Worm (Caenorhabditis elegans): Measurements from ENCODE around the gene srx-95.

The srx-95 gene

ce11 chrII:6741428-6741827 is 13.1 kb downstream of the srx-95 start, which contains the start of gene exos-8 (continued):
- TF ChIP-seq F55B11.4 (tag; optimal IDR thresholded peaks at IDR 0.05; ENCODE audit: borderline replicate concordance, insufficient read depth), result no peak
- no peak for TF ChIP-seq F39B2.1 (GFP tag; IDR thresholded peaks at IDR 0.05)
- no peak for TF ChIP-seq T07F8.4 (tag; optimal IDR thresholded peaks at IDR 0.05)
- no peak for TF ChIP-seq mes-4 (tag; optimal IDR thresholded peaks at IDR 0.05)
- no peak for TF ChIP-seq lin-35 (GFP tag; optimal IDR thresholded peaks at IDR 0.05)
- TF ChIP-seq chd-7 (tag; optimal IDR thresholded peaks at IDR 0.05), result no peak
- TF ChIP-seq hsf-1 (GFP tag; IDR thresholded peaks at IDR 0.05), result no peak
- TF ChIP-seq Y95B8A.8 (GFP tag; IDR thresholded peaks at IDR 0.05), result no peak
- TF ChIP-seq snpc-1.3 (tag; optimal IDR thresholded peaks at IDR 0.05; ENCODE audit: insufficient read depth), result no peak
- TF ChIP-seq cebp-2 (GFP tag; IDR thresholded peaks at IDR 0.05), result no peak
- TF ChIP-seq hrde-1 (tag; optimal IDR thresholded peaks at IDR 0.05; ENCODE audit: borderline replicate concordance), result no peak
- peak; percentile 64; the same call in 1 of the 2 replicates for TF ChIP-seq bed-2 (GFP tag; IDR thresholded peaks at IDR 0.05)
- 0 out of 2 replicates have a peak, but pooled peaks have one; percentile 15 for TF ChIP-seq madf-3 (GFP tag; IDR thresholded peaks at IDR 0.05)
- TF ChIP-seq unc-130 (GFP tag; optimal IDR thresholded peaks at IDR 0.05), result peak; percentile 71
- no peak for TF ChIP-seq unc-62 (GFP tag; optimal IDR thresholded peaks at IDR 0.05)
- TF ChIP-seq K12H6.12 (tag; optimal IDR thresholded peaks at IDR 0.05), result peak; percentile 32
- peak; percentile 65 for TF ChIP-seq attf-3 (GFP tag; conservative IDR thresholded peaks at IDR 0.05)
- TF ChIP-seq nhr-120 (GFP tag; IDR thresholded peaks at IDR 0.05), result no peak
- TF ChIP-seq Y53G8AR.9 (GFP tag; conservative IDR thresholded peaks at IDR 0.05), result no peak
- peak; percentile 65 for TF ChIP-seq efl-1 (GFP tag; optimal IDR thresholded peaks at IDR 0.05)
- peak; percentile 87 for TF ChIP-seq attf-5 (GFP tag; optimal IDR thresholded peaks at IDR 0.05)
- TF ChIP-seq C06A6.2 (GFP tag; conservative IDR thresholded peaks at IDR 0.05), result no peak
- TF ChIP-seq sdz-38 (tag; optimal IDR thresholded peaks at IDR 0.05), result no peak
- TF ChIP-seq F10E7.11 (tag; optimal IDR thresholded peaks at IDR 0.05), result no peak
- no peak for TF ChIP-seq atf-7 (tag; optimal IDR thresholded peaks at IDR 0.05)
- TF ChIP-seq Y79H2A.3 (GFP tag; conservative IDR thresholded peaks at IDR 0.05), result no peak
- no peak for TF ChIP-seq F37B4.10 (GFP tag; IDR thresholded peaks at IDR 0.05)
- TF ChIP-seq him-1 (tag; optimal IDR thresholded peaks at IDR 0.05), result peak; percentile 12
- no peak for TF ChIP-seq egrh-3 (GFP tag; IDR thresholded peaks at IDR 0.05)
- no peak for TF ChIP-seq lin-40 (tag; optimal IDR thresholded peaks at IDR 0.05)
- no peak for TF ChIP-seq nhr-179 (tag; optimal IDR thresholded peaks at IDR 0.05)
- TF ChIP-seq snpc-3.4 (tag; optimal IDR thresholded peaks at IDR 0.05), result no peak
- TF ChIP-seq sptf-2 (GFP tag; optimal IDR thresholded peaks at IDR 0.05), result no peak
- no peak for TF ChIP-seq rcor-1 (GFP tag; IDR thresholded peaks at IDR 0.05)
- TF ChIP-seq F22D6.2 (tag; optimal IDR thresholded peaks at IDR 0.05), result no peak
- no peak for TF ChIP-seq bed-1 (GFP tag; IDR thresholded peaks at IDR 0.05)
- TF ChIP-seq zim-3 (tag; optimal IDR thresholded peaks at IDR 0.05), result no peak
- peak; percentile 86 for TF ChIP-seq F23B12.7 (tag; optimal IDR thresholded peaks at IDR 0.05; ENCODE audit: insufficient read depth)
- no peak for TF ChIP-seq ztf-28 (GFP tag; IDR thresholded peaks at IDR 0.05)
- no peak for TF ChIP-seq pbrm-1 (GFP tag; IDR thresholded peaks at IDR 0.05)
- no peak for TF ChIP-seq nfya-2 (GFP tag; IDR thresholded peaks at IDR 0.05)
- no peak for TF ChIP-seq snpc-1.1 (tag; optimal IDR thresholded peaks at IDR 0.05; ENCODE audit: insufficient read depth)
- no peak for TF ChIP-seq ceh-40 (GFP tag; IDR thresholded peaks at IDR 0.05)
- TF ChIP-seq ceh-27 (GFP tag; optimal IDR thresholded peaks at IDR 0.05), result peak; percentile 60
- no peak for TF ChIP-seq Y53F4B.3 (GFP tag; IDR thresholded peaks at IDR 0.05)
- peak; percentile 36; the same call in 1 of the 2 replicates for TF ChIP-seq madf-8 (GFP tag; conservative IDR thresholded peaks at IDR 0.05)
- no peak; the same call in 1 of the 2 replicates for TF ChIP-seq lir-1 (GFP tag; conservative IDR thresholded peaks at IDR 0.05)
- no peak for TF ChIP-seq B0035.1 (tag; optimal IDR thresholded peaks at IDR 0.05)
